Fruit fly (Drosophila melanogaster) whole organism, embryonic: ENCODE data around the gene CG34148.

Experiments used
- Adf1 ChIP-seq: fragments of 200-800 bp; sonication (Bioruptor generic); IDR thresholded peaks from 2 replicates; pipeline ENCODE4 v1.3.6; 2022; ENCODE audit warnings: missing biosample characterization, missing genetic modification characterization
- CG1024 ChIP-seq: fragments of 200-800 bp; sonication (Bioruptor generic); IDR thresholded peaks from 2 replicates; pipeline ENCODE4 v1.3.6; 2022; ENCODE audit warnings: missing biosample characterization, missing genetic modification characterization
- CG10431 ChIP-seq: fragments of 200-800 bp; sonication (Bioruptor generic); optimal IDR thresholded peaks from 3 replicates; lab custom pipeline; 2018; ENCODE audit warnings: missing biosample characterization, mild to moderate bottlenecking, missing genetic modification characterization
- CG10959 ChIP-seq: fragments of 200-800 bp; sonication (Bioruptor generic); IDR thresholded peaks from 2 replicates; pipeline ENCODE4 v1.3.6; 2022; ENCODE audit warnings: missing biosample characterization, missing genetic modification characterization
- CG11560 ChIP-seq: fragments of 200-800 bp; sonication (Bioruptor generic); IDR thresholded peaks from 3 replicates; pipeline ENCODE4 v1.3.6; 2022; ENCODE audit warnings: missing biosample characterization, missing genetic modification characterization
- CG12104 ChIP-seq: fragments of 200-800 bp; sonication (Bioruptor generic); optimal IDR thresholded peaks from 3 replicates; lab custom pipeline; 2016; ENCODE audit warnings: missing biosample characterization, missing genetic modification characterization
- CG12769 ChIP-seq: fragments of 200-800 bp; sonication (Bioruptor generic); optimal IDR thresholded peaks from 2 replicates; lab custom pipeline; 2019; ENCODE audit warnings: missing biosample characterization, mild to moderate bottlenecking, missing genetic modification characterization, moderate library complexity
- CG14710 ChIP-seq: fragments of 200-800 bp; sonication (Bioruptor generic); optimal IDR thresholded peaks from 3 replicates; lab custom pipeline; 2019; ENCODE audit warnings: missing biosample characterization, mild to moderate bottlenecking, missing genetic modification characterization, moderate library complexity
- CG15696 ChIP-seq: fragments of 200-800 bp; sonication (Bioruptor generic); optimal IDR thresholded peaks from 2 replicates; lab custom pipeline; 2019; ENCODE audit warnings: missing biosample characterization, mild to moderate bottlenecking, missing genetic modification characterization, moderate library complexity
- CG17186 ChIP-seq: fragments of 200-800 bp; sonication (Bioruptor generic); optimal IDR thresholded peaks from 3 replicates; lab custom pipeline; 2017; ENCODE audit warnings: missing biosample characterization, missing genetic modification reagents, missing genetic modification characterization
- CG18262 ChIP-seq: fragments of 200-800 bp; optimal IDR thresholded peaks from 3 replicates; lab custom pipeline; 2019; ENCODE audit warnings: missing biosample characterization, mild to moderate bottlenecking, missing genetic modification characterization, moderate library complexity
- CG18764 ChIP-seq: fragments of 200-800 bp; sonication (Bioruptor generic); optimal IDR thresholded peaks from 3 replicates; lab custom pipeline; 2016; ENCODE audit warnings: missing biosample characterization, missing genetic modification characterization
- CG30403 ChIP-seq: fragments of 200-800 bp; sonication (Bioruptor generic); optimal IDR thresholded peaks from 3 replicates; lab custom pipeline; 2016; ENCODE audit warnings: missing biosample characterization, missing genetic modification characterization
- CG32767 ChIP-seq: fragments of 200-800 bp; sonication (Bioruptor generic); IDR thresholded peaks from 2 replicates; pipeline ENCODE4 v1.3.6; 2022; ENCODE audit warnings: missing biosample characterization, missing genetic modification characterization
- CG34422 ChIP-seq: fragments of 200-800 bp; sonication (Bioruptor generic); IDR thresholded peaks from 3 replicates; pipeline ENCODE4 v1.3.6; 2022; ENCODE audit warnings: missing biosample characterization, missing genetic modification characterization
- CG8089 ChIP-seq: fragments of 200-800 bp; sonication (Bioruptor generic); optimal IDR thresholded peaks from 3 replicates; lab custom pipeline; 2016; ENCODE audit warnings: missing biosample characterization, missing genetic modification characterization
- CoRest ChIP-seq: fragments of 200-800 bp; sonication (Bioruptor generic); optimal IDR thresholded peaks from 3 replicates; lab custom pipeline; 2018; ENCODE audit warnings: missing biosample characterization, mild to moderate bottlenecking, missing genetic modification characterization, moderate library complexity
- Drgx ChIP-seq: fragments of 200-800 bp; sonication (Bioruptor generic); IDR thresholded peaks from 2 replicates; pipeline ENCODE4 v1.3.6; 2022; ENCODE audit warnings: missing biosample characterization, missing genetic modification characterization
- Fer3 ChIP-seq: fragments of 200-800 bp; sonication (Bioruptor generic); optimal IDR thresholded peaks from 2 replicates; lab custom pipeline; 2018; ENCODE audit warnings: missing biosample characterization, mild to moderate bottlenecking, missing genetic modification characterization, moderate library complexity
- HLH4C ChIP-seq: fragments of 200-800 bp; sonication (Bioruptor generic); IDR thresholded peaks from 3 replicates; pipeline ENCODE4 v1.3.6; 2022; ENCODE audit warnings: missing biosample characterization, missing genetic modification characterization; ENCODE audit not compliant: partially characterized antibody
- Neu2 ChIP-seq: fragments of 200-800 bp; sonication (Bioruptor generic); optimal IDR thresholded peaks from 3 replicates; lab custom pipeline; 2016; ENCODE audit warnings: missing biosample characterization, missing genetic modification characterization, borderline replicate concordance
- PHDP ChIP-seq: fragments of 200-800 bp; sonication (Bioruptor generic); optimal IDR thresholded peaks from 3 replicates; lab custom pipeline; 2018; ENCODE audit warnings: missing biosample characterization, mild to moderate bottlenecking, missing genetic modification characterization, moderate library complexity
- Pdp1 ChIP-seq, 2 experiments: fragments of 200-800 bp; sonication (Bioruptor generic); optimal IDR thresholded peaks; 3 replicates each; lab custom pipeline; 2016; ENCODE audit warnings: missing biosample characterization in 2 of 2, missing genetic modification characterization in 2 of 2, mild to moderate bottlenecking in 1 of 2, moderate library complexity in 1 of 2
- Poxn ChIP-seq: fragments of 200-800 bp; sonication (Bioruptor generic); IDR thresholded peaks from 2 replicates; pipeline ENCODE4 v1.3.6; 2022; ENCODE audit warnings: missing biosample characterization, missing genetic modification characterization
- Ptx1 ChIP-seq: fragments of 200-800 bp; sonication (Bioruptor generic); IDR thresholded peaks from 2 replicates; pipeline ENCODE4 v1.3.6; 2022; ENCODE audit warnings: missing biosample characterization, missing genetic modification characterization
- Usf ChIP-seq: fragments of 200-800 bp; sonication (Bioruptor generic); optimal IDR thresholded peaks from 2 replicates; lab custom pipeline; 2017; ENCODE audit warnings: missing genotype, missing biosample characterization, missing genetic modification characterization
- Xbp1 ChIP-seq: fragments of 200-800 bp; sonication (Bioruptor generic); optimal IDR thresholded peaks from 3 replicates; lab custom pipeline; 2016; ENCODE audit warnings: missing biosample characterization, mild to moderate bottlenecking, missing genetic modification characterization
- ase ChIP-seq: fragments of 200-800 bp; sonication (Bioruptor generic); IDR thresholded peaks from 3 replicates; pipeline ENCODE4 v1.3.6; 2022; ENCODE audit warnings: missing biosample characterization, missing genetic modification characterization
- bbx ChIP-seq: fragments of 200-800 bp; sonication (Bioruptor generic); IDR thresholded peaks from 2 replicates; pipeline ENCODE4 v1.3.6; 2022; ENCODE audit warnings: missing biosample characterization, missing genetic modification characterization; ENCODE audit not compliant: partially characterized antibody
- cas ChIP-seq: fragments of 200-800 bp; sonication (Bioruptor generic); IDR thresholded peaks from 2 replicates; pipeline ENCODE4 v1.3.6; 2022; ENCODE audit warnings: missing biosample characterization, missing genetic modification characterization
- cato ChIP-seq: fragments of 200-800 bp; sonication (Bioruptor generic); optimal IDR thresholded peaks from 2 replicates; lab custom pipeline; 2016; ENCODE audit warnings: missing biosample characterization, missing genetic modification characterization, borderline replicate concordance
- chif ChIP-seq, 2 experiments: fragments of 200-800 bp; sonication (Bioruptor generic); optimal IDR thresholded peaks; 3 replicates each; lab custom pipeline; 2016; ENCODE audit warnings: missing biosample characterization in 2 of 2, missing genetic modification characterization in 2 of 2
- croc ChIP-seq: fragments of 200-800 bp; sonication (Bioruptor generic); conservative IDR thresholded peaks from 3 replicates; pipeline ENCODE4 v1.3.6; 2022; ENCODE audit warnings: missing biosample characterization, missing genetic modification characterization
- danr ChIP-seq: fragments of 200-800 bp; sonication (Bioruptor generic); IDR thresholded peaks from 2 replicates; pipeline ENCODE4 v1.3.6; 2022; ENCODE audit warnings: missing biosample characterization, missing genetic modification characterization
- disco-r ChIP-seq: fragments of 200-800 bp; sonication (Bioruptor generic); optimal IDR thresholded peaks from 2 replicates; lab custom pipeline; 2016; ENCODE audit warnings: missing biosample characterization, missing genetic modification characterization
- fd102C ChIP-seq: fragments of 200-800 bp; sonication (Bioruptor generic); optimal IDR thresholded peaks from 2 replicates; lab custom pipeline; 2018; ENCODE audit warnings: missing biosample characterization, mild to moderate bottlenecking, missing genetic modification characterization, moderate library complexity
- fd96Cb ChIP-seq: fragments of 200-800 bp; sonication (Bioruptor generic); optimal IDR thresholded peaks from 2 replicates; lab custom pipeline; 2018; ENCODE audit warnings: missing biosample characterization, mild to moderate bottlenecking, missing genetic modification characterization, moderate library complexity
- gcm ChIP-seq: fragments of 200-800 bp; sonication (Bioruptor generic); optimal IDR thresholded peaks from 2 replicates; lab custom pipeline; 2019; ENCODE audit warnings: missing biosample characterization, mild to moderate bottlenecking, missing genetic modification characterization, moderate library complexity
- kay ChIP-seq: fragments of 200-800 bp; sonication (Bioruptor generic); optimal IDR thresholded peaks from 2 replicates; lab custom pipeline; 2016; ENCODE audit warnings: missing biosample characterization, missing genetic modification characterization
- p53 ChIP-seq: fragments of 200-800 bp; sonication (Bioruptor generic); optimal IDR thresholded peaks from 2 replicates; lab custom pipeline; 2016; ENCODE audit warnings: missing biosample characterization, missing genetic modification characterization
- pita ChIP-seq: fragments of 200-800 bp; sonication (Bioruptor generic); optimal IDR thresholded peaks from 2 replicates; lab custom pipeline; 2017; ENCODE audit warnings: missing biosample characterization, mild to moderate bottlenecking, missing genetic modification characterization
- pnt ChIP-seq: fragments of 200-800 bp; sonication (Bioruptor generic); optimal IDR thresholded peaks from 3 replicates; lab custom pipeline; 2016; ENCODE audit warnings: missing biosample characterization, missing genetic modification characterization
- prd ChIP-seq, 3 experiments: fragments of >200 bp in 2 of 3; fragments of 200-800 bp in 1 of 3; sonication (Bioruptor generic) in 1 of 3; optimal IDR thresholded peaks in 2 of 3; IDR thresholded peaks in 1 of 3; 2 replicates in 2 of 3; 3 replicates in 1 of 3; pipeline versions ENCODE4 v1.3.6 to Lab custom; 2017 to 2022; ENCODE audit warnings: missing biosample characterization in 1 of 3, missing genetic modification characterization in 1 of 3
- pum ChIP-seq: fragments of 200-800 bp; sonication (Bioruptor generic); optimal IDR thresholded peaks from 2 replicates; lab custom pipeline; 2016; ENCODE audit warnings: missing biosample characterization, missing genetic modification characterization
- sim ChIP-seq: fragments of 200-800 bp; sonication (Bioruptor generic); IDR thresholded peaks from 2 replicates; pipeline ENCODE4 v1.3.6; 2022; ENCODE audit warnings: missing biosample characterization, missing genetic modification characterization
- sisA ChIP-seq: fragments of 200-800 bp; sonication (Bioruptor generic); IDR thresholded peaks from 2 replicates; pipeline ENCODE4 v1.3.6; 2022; ENCODE audit warnings: missing biosample characterization, missing genetic modification characterization
- slou ChIP-seq: fragments of 200-800 bp; sonication (Bioruptor generic); optimal IDR thresholded peaks from 3 replicates; lab custom pipeline; 2016; ENCODE audit warnings: missing biosample characterization, missing genetic modification characterization
- slp2 ChIP-seq: fragments of 200-800 bp; sonication (Bioruptor generic); optimal IDR thresholded peaks from 2 replicates; lab custom pipeline; 2016; ENCODE audit warnings: missing biosample characterization, missing genetic modification characterization
- ssp ChIP-seq: fragments of 200-800 bp; sonication (Bioruptor generic); IDR thresholded peaks from 2 replicates; pipeline ENCODE4 v1.3.6; 2022; ENCODE audit warnings: missing biosample characterization, missing genetic modification characterization
- zen ChIP-seq: fragments of 200-800 bp; sonication (Bioruptor generic); optimal IDR thresholded peaks from 3 replicates; lab custom pipeline; 2018; ENCODE audit warnings: missing biosample characterization, mild to moderate bottlenecking, missing genetic modification characterization, moderate library complexity

Gene CG34148

DNA sequence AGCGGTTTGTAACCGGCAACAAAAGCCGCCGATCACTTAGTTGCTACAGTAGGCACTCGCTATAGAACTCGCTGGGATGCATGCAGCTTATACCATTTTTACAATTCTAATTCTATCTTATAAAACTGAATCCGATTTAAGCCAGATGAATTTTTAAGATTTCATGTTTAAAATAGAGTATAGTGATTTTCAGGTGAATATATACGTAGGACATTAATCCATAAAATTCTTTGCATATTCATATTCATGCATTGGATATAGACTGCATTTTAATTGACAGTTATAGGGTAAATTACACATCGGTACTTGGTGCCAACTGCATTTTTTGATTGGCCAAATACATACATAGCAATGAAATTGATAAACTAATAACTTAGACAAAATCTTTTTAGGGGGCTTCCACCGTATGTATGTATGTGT, 9.1 kb upstream of the CG34148 start (continued):
- TF ChIP-seq Pdp1 (GFP tag; optimal IDR thresholded peaks at IDR 0.05; lab: Kevin White, UChicago): peak; percentile 33 to 37
- TF ChIP-seq ase (GFP tag; lab: Robert Waterston, UW): peak; percentile 59; the same call in 1 of the 3 replicates
- TF ChIP-seq CG12104: no peak
- no peak for TF ChIP-seq CG17186 (GFP tag; lab: Kevin White, UChicago)
- peak; percentile 79 for TF ChIP-seq CG18262 (tag; lab: Kevin White, UChicago)
- no peak for TF ChIP-seq HLH4C (GFP tag; lab: Robert Waterston, UW)
- TF ChIP-seq CG15696 (tag; lab: Kevin White, UChicago): no peak
- TF ChIP-seq cato (GFP tag; lab: Kevin White, UChicago): no peak
- peak; percentile 24; the same call in 1 of the 2 replicates for TF ChIP-seq danr (GFP tag; lab: Robert Waterston, UW)
- TF ChIP-seq ssp (GFP tag; lab: Robert Waterston, UW): peak; percentile 34; the same call in 1 of the 2 replicates
- no peak for TF ChIP-seq Fer3 (tag; lab: Kevin White, UChicago)
- no peak for TF ChIP-seq Usf (GFP tag; lab: Kevin White, UChicago)
- TF ChIP-seq Ptx1 (GFP tag; lab: Robert Waterston, UW): peak; percentile 65
- no peak for TF ChIP-seq disco-r
- peak; percentile 38 for TF ChIP-seq CG14710 (tag; lab: Kevin White, UChicago)
- peak; percentile 11 for TF ChIP-seq pum
- peak; percentile 53; the same call in 1 of the 2 replicates for TF ChIP-seq Drgx
- no peak for TF ChIP-seq fd102C (GFP tag; lab: Kevin White, UChicago)
- peak; percentile 51; the same call in 1 of the 2 replicates for TF ChIP-seq sisA (GFP tag; lab: Robert Waterston, UW)
- no peak for TF ChIP-seq zen (tag; lab: Kevin White, UChicago)
- no peak for TF ChIP-seq PHDP (tag; lab: Kevin White, UChicago)
- TF ChIP-seq prd (optimal IDR thresholded peaks at IDR 0.05; lab: Kevin White, UChicago): no peak
- peak; percentile 67 for TF ChIP-seq prd (GFP tag; IDR thresholded peaks at IDR 0.05; lab: Robert Waterston, UW)
- no peak for TF ChIP-seq slp2 (GFP tag; lab: Kevin White, UChicago)
- no peak for TF ChIP-seq CG18764
- no peak for TF ChIP-seq pita (GFP tag; lab: Kevin White, UChicago)
- TF ChIP-seq cas (GFP tag; lab: Robert Waterston, UW): no peak
- no peak for TF ChIP-seq CG10431
- TF ChIP-seq Neu2 (GFP tag; lab: Kevin White, UChicago): no peak
- TF ChIP-seq pnt (GFP tag; lab: Kevin White, UChicago): peak; percentile 35
- no peak for TF ChIP-seq CG12769 (tag; lab: Kevin White, UChicago)
- TF ChIP-seq CG30403 (GFP tag; lab: Kevin White, UChicago): peak; percentile 60
- TF ChIP-seq sim (GFP tag; lab: Robert Waterston, UW): 0 out of 2 replicates have a peak, but pooled peaks have one; percentile 27
- TF ChIP-seq croc: peak; percentile 35; the same call in 1 of the 3 replicates
- TF ChIP-seq CoRest (tag; lab: Kevin White, UChicago): peak; percentile 45
- TF ChIP-seq gcm (GFP tag; lab: Kevin White, UChicago): peak; percentile 11
- peak in 1 of 2 experiments; percentile 8 for TF ChIP-seq chif (GFP tag; optimal IDR thresholded peaks at IDR 0.05; lab: Kevin White, UChicago)
- peak; percentile 14 for TF ChIP-seq slou (GFP tag; lab: Kevin White, UChicago)
- no peak for TF ChIP-seq CG11560 (tag; lab: Robert Waterston, UW)
- no peak for TF ChIP-seq Poxn (GFP tag; lab: Robert Waterston, UW)
- 0 out of 2 replicates have a peak, but pooled peaks have one; percentile 1 for TF ChIP-seq Adf1 (GFP tag; lab: Robert Waterston, UW)
- TF ChIP-seq CG10959: 0 out of 2 replicates have a peak, but pooled peaks have one; percentile 23
- no peak for TF ChIP-seq CG1024 (GFP tag; lab: Robert Waterston, UW)
- no peak for TF ChIP-seq bbx (GFP tag; lab: Robert Waterston, UW)
- peak; percentile 34 for TF ChIP-seq fd96Cb (tag; lab: Kevin White, UChicago)
- no peak for TF ChIP-seq p53 (GFP tag; lab: Kevin White, UChicago)
- TF ChIP-seq CG8089 (GFP tag; lab: Kevin White, UChicago): no peak
- TF ChIP-seq CG34422 (GFP tag; lab: Robert Waterston, UW): peak; percentile 33; the same call in 2 of the 3 replicates
- peak; percentile 42 for TF ChIP-seq Xbp1 (GFP tag; lab: Kevin White, UChicago)
- no peak for TF ChIP-seq CG32767 (GFP tag; lab: Robert Waterston, UW)
- peak; percentile 35 for TF ChIP-seq kay
